Fruit fly (Drosophila melanogaster) whole organism, embryonic: ENCODE measurements around the gene CG32333.

Experiments used
- Adf1 ChIP-seq: fragments of 200-800 bp; sonication (Bioruptor generic); IDR thresholded peaks from 2 replicates; pipeline ENCODE4 v1.3.6; 2022; ENCODE audit warnings: missing biosample characterization, missing genetic modification characterization
- B-H2 ChIP-seq: fragments of 200-800 bp; sonication (Bioruptor generic); optimal IDR thresholded peaks from 2 replicates; lab custom pipeline; 2018; ENCODE audit warnings: missing biosample characterization, mild to moderate bottlenecking, missing genetic modification characterization
- CG11247 ChIP-seq: fragments of 200-800 bp; sonication (Bioruptor generic); IDR thresholded peaks from 2 replicates; pipeline ENCODE4 v1.3.6; 2022; ENCODE audit warnings: missing biosample characterization, missing genetic modification characterization
- CG11398 ChIP-seq: fragments of 200-800 bp; sonication (Bioruptor generic); optimal IDR thresholded peaks from 2 replicates; lab custom pipeline; 2016; ENCODE audit warnings: missing biosample characterization, missing genetic modification characterization
- CG12769 ChIP-seq: fragments of 200-800 bp; sonication (Bioruptor generic); optimal IDR thresholded peaks from 2 replicates; lab custom pipeline; 2019; ENCODE audit warnings: missing biosample characterization, mild to moderate bottlenecking, missing genetic modification characterization, moderate library complexity
- CG13287 ChIP-seq: fragments of 200-800 bp; sonication (Bioruptor generic); IDR thresholded peaks from 2 replicates; pipeline ENCODE4 v1.3.6; 2022; ENCODE audit warnings: missing biosample characterization, missing genetic modification characterization; ENCODE audit not compliant: partially characterized antibody
- CG14860 ChIP-seq: fragments of 200-800 bp; sonication (Bioruptor generic); IDR thresholded peaks from 3 replicates; pipeline ENCODE4 v1.3.6; 2022; ENCODE audit warnings: missing biosample characterization, missing genetic modification characterization; ENCODE audit not compliant: partially characterized antibody
- CG15479 ChIP-seq: fragments of 200-800 bp; sonication (Bioruptor generic); optimal IDR thresholded peaks from 3 replicates; lab custom pipeline; 2019; ENCODE audit warnings: missing biosample characterization, mild to moderate bottlenecking, missing genetic modification characterization, moderate library complexity
- CG15514 ChIP-seq: fragments of 200-800 bp; sonication (Bioruptor generic); optimal IDR thresholded peaks from 3 replicates; lab custom pipeline; 2017; ENCODE audit warnings: missing biosample characterization, missing genetic modification characterization, mild to moderate bottlenecking, moderate library complexity, missing genetic modification reagents
- CG17186 ChIP-seq: fragments of 200-800 bp; sonication (Bioruptor generic); optimal IDR thresholded peaks from 3 replicates; lab custom pipeline; 2017; ENCODE audit warnings: missing biosample characterization, missing genetic modification reagents, missing genetic modification characterization
- CG2116 ChIP-seq: fragments of 200-800 bp; sonication (Bioruptor generic); optimal IDR thresholded peaks from 3 replicates; lab custom pipeline; 2018; ENCODE audit warnings: missing biosample characterization, mild to moderate bottlenecking, missing genetic modification characterization
- CG31365 ChIP-seq: fragments of 200-800 bp; sonication (Bioruptor generic); optimal IDR thresholded peaks from 2 replicates; lab custom pipeline; 2018; ENCODE audit warnings: missing biosample characterization, mild to moderate bottlenecking, missing genetic modification characterization
- CG33213 ChIP-seq: fragments of 200-800 bp; sonication (Bioruptor generic); optimal IDR thresholded peaks from 3 replicates; lab custom pipeline; 2016; ENCODE audit warnings: missing biosample characterization, missing genetic modification characterization
- CG5245 ChIP-seq: fragments of 200-800 bp; sonication (Bioruptor generic); optimal IDR thresholded peaks from 3 replicates; lab custom pipeline; 2016; ENCODE audit warnings: missing biosample characterization, missing genetic modification characterization
- CG6254 ChIP-seq: fragments of 200-800 bp; sonication (Bioruptor generic); optimal IDR thresholded peaks from 3 replicates; lab custom pipeline; 2017; ENCODE audit warnings: mild to moderate bottlenecking, missing biosample characterization, missing genetic modification reagents, missing genetic modification characterization
- CG8290 ChIP-seq, 3 experiments: fragments of 200-800 bp; sonication (Bioruptor generic); optimal IDR thresholded peaks; 2 replicates each; lab custom pipeline; 2016 to 2019; ENCODE audit warnings: missing biosample characterization in 3 of 3, missing genetic modification characterization in 3 of 3, mild to moderate bottlenecking in 2 of 3, moderate library complexity in 1 of 3
- CG8359 ChIP-seq: fragments of 200-800 bp; sonication (Bioruptor generic); optimal IDR thresholded peaks from 2 replicates; lab custom pipeline; 2017; ENCODE audit warnings: missing biosample characterization, mild to moderate bottlenecking, missing genetic modification characterization, borderline replicate concordance
- CG8478 ChIP-seq: fragments of >200 bp; optimal IDR thresholded peaks from 2 replicates; lab custom pipeline; 2018
- CG9609 ChIP-seq: fragments of 200-800 bp; sonication (Bioruptor generic); optimal IDR thresholded peaks from 3 replicates; lab custom pipeline; 2016; ENCODE audit warnings: missing biosample characterization, missing genetic modification characterization
- Dll ChIP-seq: fragments of 200-800 bp; sonication (Bioruptor generic); IDR thresholded peaks from 4 replicates; pipeline ENCODE4 v1.3.6; 2022; ENCODE audit warnings: missing biosample characterization, missing genetic modification characterization; ENCODE audit not compliant: partially characterized antibody
- Doc2 ChIP-seq: fragments of 200-800 bp; sonication (Bioruptor generic); IDR thresholded peaks from 2 replicates; pipeline ENCODE4 v1.3.6; 2022; ENCODE audit warnings: missing biosample characterization, missing genetic modification characterization
- Ets97D ChIP-seq: fragments of 200-800 bp; sonication (Bioruptor generic); optimal IDR thresholded peaks from 3 replicates; lab custom pipeline; 2016; ENCODE audit warnings: missing biosample characterization, missing genetic modification characterization
- Fer1 ChIP-seq: fragments of 200-800 bp; sonication (Bioruptor generic); optimal IDR thresholded peaks from 2 replicates; lab custom pipeline; 2017; ENCODE audit warnings: missing biosample characterization, mild to moderate bottlenecking, missing genetic modification characterization
- HLH4C ChIP-seq: fragments of 200-800 bp; sonication (Bioruptor generic); IDR thresholded peaks from 3 replicates; pipeline ENCODE4 v1.3.6; 2022; ENCODE audit warnings: missing biosample characterization, missing genetic modification characterization; ENCODE audit not compliant: partially characterized antibody
- HmgZ ChIP-seq: fragments of 200-800 bp; sonication (Bioruptor generic); optimal IDR thresholded peaks from 2 replicates; lab custom pipeline; 2018; ENCODE audit warnings: missing biosample characterization, mild to moderate bottlenecking, missing genetic modification characterization
- Jarid2 ChIP-seq: fragments of 200-800 bp; sonication (Bioruptor generic); optimal IDR thresholded peaks from 3 replicates; lab custom pipeline; 2017; ENCODE audit warnings: mild to moderate bottlenecking, missing biosample characterization, missing genetic modification reagents, missing genetic modification characterization
- MBD-R2 ChIP-seq: fragments of 200-800 bp; sonication (Bioruptor generic); IDR thresholded peaks from 2 replicates; pipeline ENCODE4 v1.3.6; 2022; ENCODE audit warnings: missing biosample characterization, missing genetic modification characterization
- Med ChIP-seq: fragments of 200-800 bp; sonication (Bioruptor generic); peaks from one replicate; lab custom pipeline; 2016; ENCODE audit warnings: missing biosample characterization, missing genetic modification characterization, mild to moderate bottlenecking, inconsistent platforms, moderate library complexity
- Myb ChIP-seq: fragments of 200-800 bp; sonication (Bioruptor generic); optimal IDR thresholded peaks from 2 replicates; lab custom pipeline; 2016; ENCODE audit warnings: missing biosample characterization, missing genetic modification characterization
- NFAT ChIP-seq: fragments of 200-800 bp; sonication (Bioruptor generic); IDR thresholded peaks from 2 replicates; pipeline ENCODE4 v1.3.6; 2022; ENCODE audit warnings: missing biosample characterization, missing genetic modification characterization
- Nf-YB ChIP-seq: fragments of 200-800 bp; sonication (Bioruptor generic); optimal IDR thresholded peaks from 3 replicates; lab custom pipeline; 2019; ENCODE audit warnings: missing biosample characterization, mild to moderate bottlenecking, missing genetic modification characterization, moderate library complexity
- PHDP ChIP-seq: fragments of 200-800 bp; sonication (Bioruptor generic); optimal IDR thresholded peaks from 3 replicates; lab custom pipeline; 2018; ENCODE audit warnings: missing biosample characterization, mild to moderate bottlenecking, missing genetic modification characterization, moderate library complexity
- Rx ChIP-seq: fragments of 200-800 bp; sonication (Bioruptor generic); IDR thresholded peaks from 2 replicates; pipeline ENCODE4 v1.3.6; 2022; ENCODE audit warnings: missing biosample characterization, missing genetic modification characterization
- Sin3A ChIP-seq: fragments of >200 bp; optimal IDR thresholded peaks from 2 replicates; lab custom pipeline; 2018
- Six4 ChIP-seq: fragments of 200-800 bp; sonication (Bioruptor generic); optimal IDR thresholded peaks from 2 replicates; lab custom pipeline; 2016; ENCODE audit warnings: missing biosample characterization, missing genetic modification characterization
- Sry-δ ChIP-seq: fragments of 200-800 bp; sonication (Bioruptor generic); optimal IDR thresholded peaks from 2 replicates; lab custom pipeline; 2016; ENCODE audit warnings: missing biosample characterization, missing genetic modification characterization
- amos ChIP-seq: fragments of 200-800 bp; sonication (Bioruptor generic); IDR thresholded peaks from 2 replicates; pipeline ENCODE4 v1.3.6; 2022; ENCODE audit warnings: missing biosample characterization, missing genetic modification characterization; ENCODE audit not compliant: partially characterized antibody
- ato ChIP-seq: fragments of 200-800 bp; sonication (Bioruptor generic); IDR thresholded peaks from 2 replicates; pipeline ENCODE4 v1.3.6; 2022; ENCODE audit warnings: missing biosample characterization, missing genetic modification characterization; ENCODE audit not compliant: partially characterized antibody
- cad ChIP-seq: fragments of >200 bp; optimal IDR thresholded peaks from 2 replicates; lab custom pipeline; 2017; ENCODE audit warnings: missing biosample characterization, missing genetic modification characterization
- crp ChIP-seq, 2 experiments: fragments of 200-800 bp; sonication (Bioruptor generic); optimal IDR thresholded peaks; 2 replicates in 1 of 2; 3 replicates in 1 of 2; lab custom pipeline; 2017; ENCODE audit warnings: missing biosample characterization in 2 of 2, missing genetic modification characterization in 2 of 2, mild to moderate bottlenecking in 1 of 2, moderate library complexity in 1 of 2
- dysf ChIP-seq: fragments of 200-800 bp; sonication (Bioruptor generic); IDR thresholded peaks from 3 replicates; pipeline ENCODE4 v1.3.6; 2022; ENCODE audit warnings: missing biosample characterization, missing genetic modification characterization
- eyg ChIP-seq: fragments of 200-800 bp; sonication (Bioruptor generic); optimal IDR thresholded peaks from 3 replicates; lab custom pipeline; 2016; ENCODE audit warnings: missing biosample characterization, missing genetic modification characterization
- lmd ChIP-seq: fragments of 200-800 bp; sonication (Bioruptor generic); IDR thresholded peaks from 2 replicates; pipeline ENCODE4 v1.3.6; 2022; ENCODE audit warnings: missing biosample characterization, missing genetic modification characterization
- nerfin-2 ChIP-seq: fragments of 200-800 bp; sonication (Bioruptor generic); IDR thresholded peaks from 2 replicates; pipeline ENCODE4 v1.3.6; 2022; ENCODE audit warnings: missing biosample characterization, missing genetic modification characterization; ENCODE audit not compliant: partially characterized antibody
- onecut ChIP-seq: fragments of 200-800 bp; sonication (Bioruptor generic); IDR thresholded peaks from 2 replicates; pipeline ENCODE4 v1.3.6; 2022; ENCODE audit warnings: missing biosample characterization, missing genetic modification characterization
- stwl ChIP-seq: fragments of 200-800 bp; sonication (Bioruptor generic); optimal IDR thresholded peaks from 3 replicates; lab custom pipeline; 2018; ENCODE audit warnings: missing biosample characterization, mild to moderate bottlenecking, missing genetic modification characterization, moderate library complexity
- tna ChIP-seq: fragments of 200-800 bp; sonication (Bioruptor generic); IDR thresholded peaks from 2 replicates; pipeline ENCODE4 v1.3.6; 2022; ENCODE audit warnings: missing biosample characterization, missing genetic modification characterization; ENCODE audit not compliant: partially characterized antibody
- trem ChIP-seq: fragments of 200-800 bp; optimal IDR thresholded peaks from 3 replicates; lab custom pipeline; 2019; ENCODE audit warnings: missing biosample characterization, mild to moderate bottlenecking, missing genetic modification characterization, moderate library complexity
- vvl ChIP-seq: fragments of 200-800 bp; sonication (Bioruptor generic); IDR thresholded peaks from 2 replicates; pipeline ENCODE4 v1.3.6; 2022; ENCODE audit warnings: missing biosample characterization, missing genetic modification characterization
- zen2 ChIP-seq: fragments of 200-800 bp; sonication (Bioruptor generic); IDR thresholded peaks from 3 replicates; pipeline ENCODE4 v1.3.6; 2022; ENCODE audit warnings: missing biosample characterization, missing genetic modification characterization; ENCODE audit not compliant: partially characterized antibody

Gene CG32333

dm6 chr3L:1318241-1318640 is 42.5 kb downstream of the CG32333 start, which contains the start of gene Myo61F (continued):
- TF ChIP-seq PHDP (no peak), lmd (GFP tag; lab: Robert Waterston, UW) (no peak), HLH4C (GFP tag; lab: Robert Waterston, UW) (peak; percentile 75), ato (GFP tag; lab: Robert Waterston, UW) (peak; percentile 44; the same call in 1 of the 2 replicates), CG2116 (peak; percentile 2), Dll (peak; percentile 54; the same call in 3 of the 4 replicates), vvl (peak; percentile 74), trem (tag; lab: Kevin White, UChicago) (peak; percentile 98), B-H2 (GFP tag; lab: Kevin White, UChicago) (peak; percentile 32), Fer1 (GFP tag; lab: Kevin White, UChicago) (peak; percentile 15), Myb (GFP tag; lab: Kevin White, UChicago) (peak; percentile 93), CG5245 (GFP tag; lab: Kevin White, UChicago) (no peak), CG11398 (no peak), eyg (GFP tag; lab: Kevin White, UChicago) (no peak), Ets97D (GFP tag; lab: Kevin White, UChicago) (peak; percentile 12), amos (peak; percentile 30; the same call in 1 of the 2 replicates), CG15514 (peak; percentile 63), CG9609 (GFP tag; lab: Kevin White, UChicago) (no peak), NFAT (GFP tag; lab: Robert Waterston, UW) (no peak), dysf (GFP tag; lab: Robert Waterston, UW) (0 out of 3 replicates have a peak, but pooled peaks have one; percentile 23), CG8290 (GFP tag; optimal IDR thresholded peaks at IDR 0.05; lab: Kevin White, UChicago) (no peak), CG8290 (tag; optimal IDR thresholded peaks at IDR 0.05; lab: Kevin White, UChicago) (no peak), CG17186 (GFP tag; lab: Kevin White, UChicago) (peak; percentile 72), CG13287 (GFP tag; lab: Robert Waterston, UW) (peak; percentile 77), CG8478 (lab: Kevin White, UChicago) (no peak), cad (GFP tag; lab: Kevin White, UChicago) (no peak), CG8359 (no peak), CG11247 (GFP tag; lab: Robert Waterston, UW) (no peak), Jarid2 (GFP tag; lab: Kevin White, UChicago) (peak; percentile 50), stwl (tag; lab: Kevin White, UChicago) (peak; percentile 9), CG31365 (tag; lab: Kevin White, UChicago) (no peak), Sry-δ (GFP tag; lab: Kevin White, UChicago) (peak; percentile 12), Doc2 (GFP tag; lab: Robert Waterston, UW) (no peak), CG14860 (GFP tag; lab: Robert Waterston, UW) (peak; percentile 46; the same call in 1 of the 3 replicates), nerfin-2 (no peak), MBD-R2 (peak; percentile 59), CG33213 (GFP tag; lab: Kevin White, UChicago) (no peak), Med (GFP tag; lab: Kevin White, UChicago) (peak; percentile 67), zen2 (GFP tag; lab: Robert Waterston, UW) (0 out of 3 replicates have a peak, but pooled peaks have one; percentile 7), Sin3A (lab: Kevin White, UChicago) (no peak), HmgZ (peak; percentile 27), CG15479 (GFP tag; lab: Kevin White, UChicago) (no peak), Nf-YB (GFP tag; lab: Kevin White, UChicago) (no peak), onecut (GFP tag; lab: Robert Waterston, UW) (peak; percentile 46), tna (GFP tag; lab: Robert Waterston, UW) (peak; percentile 39; the same call in 1 of the 2 replicates), Six4 (GFP tag; lab: Kevin White, UChicago) (no peak), crp (GFP tag; optimal IDR thresholded peaks at IDR 0.05; lab: Kevin White, UChicago) (peak in 1 of 2 experiments; percentile 89), Adf1 (peak; percentile 88), CG6254 (GFP tag; lab: Kevin White, UChicago) (no peak), CG12769 (tag; lab: Kevin White, UChicago) (no peak), Rx (GFP tag; lab: Robert Waterston, UW) (no peak)
